Fruit fly (Drosophila melanogaster) whole organism, adult: ENCODE results near the gene CAH9.

Experiments
- CG11617 ChIP-seq: fragments of 200-800 bp; sonication (Bioruptor generic); optimal IDR thresholded peaks from 2 replicates; lab custom pipeline; 2017; ENCODE audit warnings: mild to moderate bottlenecking, missing biosample characterization, missing genetic modification reagents, missing genetic modification characterization
- CG12768 ChIP-seq: fragments of 200-800 bp; sonication (Bioruptor generic); optimal IDR thresholded peaks from 2 replicates; lab custom pipeline; 2017; ENCODE audit warnings: missing biosample characterization, missing genetic modification characterization, mild to moderate bottlenecking, moderate library complexity, missing genetic modification reagents
- CG14711 ChIP-seq: fragments of 200-800 bp; sonication (Bioruptor generic); optimal IDR thresholded peaks from 2 replicates; lab custom pipeline; 2018; ENCODE audit warnings: missing biosample characterization, mild to moderate bottlenecking, missing genetic modification characterization, moderate library complexity
- CG1620 ChIP-seq: fragments of 200-800 bp; sonication (Bioruptor generic); optimal IDR thresholded peaks from 2 replicates; lab custom pipeline; 2016; ENCODE audit warnings: missing biosample characterization, missing genetic modification characterization
- CG33017 ChIP-seq: fragments of 200-800 bp; sonication (Bioruptor generic); optimal IDR thresholded peaks from 2 replicates; lab custom pipeline; 2018; ENCODE audit warnings: missing biosample characterization, mild to moderate bottlenecking, missing genetic modification characterization, moderate library complexity
- CG5204 ChIP-seq: fragments of 200-800 bp; sonication (Bioruptor generic); optimal IDR thresholded peaks from 2 replicates; lab custom pipeline; 2016; ENCODE audit warnings: missing biosample characterization, missing genetic modification characterization
- CG7045 ChIP-seq: fragments of 200-800 bp; sonication (Bioruptor generic); optimal IDR thresholded peaks from 2 replicates; lab custom pipeline; 2017; ENCODE audit warnings: missing biosample characterization, mild to moderate bottlenecking, missing genetic modification characterization
- CG7101 ChIP-seq: fragments of 200-800 bp; sonication (Bioruptor generic); optimal IDR thresholded peaks from 2 replicates; lab custom pipeline; 2018; ENCODE audit warnings: missing biosample characterization, mild to moderate bottlenecking, missing genetic modification characterization, moderate library complexity
- Clk ChIP-seq: fragments of 200-800 bp; sonication (Bioruptor generic); optimal IDR thresholded peaks from 2 replicates; lab custom pipeline; 2017; ENCODE audit warnings: missing biosample characterization, missing genetic modification characterization
- Crg-1 ChIP-seq: fragments of 200-800 bp; sonication (Bioruptor generic); optimal IDR thresholded peaks from 2 replicates; lab custom pipeline; 2016; ENCODE audit warnings: missing biosample characterization, missing genetic modification characterization
- Hr96 ChIP-seq: fragments of 200-800 bp; sonication (Bioruptor generic); optimal IDR thresholded peaks from 2 replicates; lab custom pipeline; 2016; ENCODE audit warnings: missing biosample characterization, missing genetic modification characterization
- Mnt ChIP-seq: fragments of 200-800 bp; sonication (Bioruptor generic); optimal IDR thresholded peaks from 2 replicates; lab custom pipeline; 2016; ENCODE audit warnings: missing biosample characterization, mild to moderate bottlenecking, missing genetic modification characterization
- bab1 ChIP-seq: fragments of 200-800 bp; sonication (Bioruptor generic); optimal IDR thresholded peaks from 3 replicates; lab custom pipeline; 2019; ENCODE audit warnings: missing biosample characterization, mild to moderate bottlenecking, missing genetic modification characterization, moderate library complexity
- cic ChIP-seq: fragments of 200-800 bp; sonication (Bioruptor generic); optimal IDR thresholded peaks from 2 replicates; lab custom pipeline; 2017; ENCODE audit warnings: missing biosample characterization, mild to moderate bottlenecking, missing genetic modification characterization, moderate library complexity
- cnc ChIP-seq, 2 experiments: fragments of >200 bp; optimal IDR thresholded peaks; 2 replicates each; lab custom pipeline; 2017
- kay ChIP-seq: fragments of 200-800 bp; sonication (Bioruptor generic); peaks from one replicate; lab custom pipeline; 2016; ENCODE audit warnings: missing biosample characterization, missing genetic modification characterization, borderline replicate concordance
- ovo ChIP-seq: fragments of 200-800 bp; sonication (Bioruptor generic); optimal IDR thresholded peaks from 2 replicates; lab custom pipeline; 2016; ENCODE audit warnings: missing biosample characterization, missing genetic modification characterization
- pad ChIP-seq: fragments of 200-800 bp; sonication (Bioruptor generic); optimal IDR thresholded peaks from 3 replicates; lab custom pipeline; 2017; ENCODE audit warnings: missing biosample characterization, missing genetic modification characterization, mild to moderate bottlenecking, moderate library complexity, missing genetic modification reagents
- tj ChIP-seq: fragments of 200-800 bp; sonication (Bioruptor generic); optimal IDR thresholded peaks from 3 replicates; lab custom pipeline; 2017; ENCODE audit warnings: missing biosample characterization, mild to moderate bottlenecking, missing genetic modification characterization, moderate library complexity
- toe ChIP-seq: fragments of 200-800 bp; sonication (Bioruptor generic); optimal IDR thresholded peaks from 2 replicates; lab custom pipeline; 2016; ENCODE audit warnings: missing biosample characterization, missing genetic modification characterization

CAH9 gene

dm6 chr3R:27135692-27136641 lies 30.0 kb upstream of the CAH9 start:
- peak; percentile 24 for TF ChIP-seq CG12768 (GFP tag; lab: Kevin White, UChicago)
- no peak for TF ChIP-seq Mnt (GFP tag; lab: Kevin White, UChicago)
- TF ChIP-seq ovo (GFP tag; lab: Kevin White, UChicago): peak; percentile 60
- TF ChIP-seq CG33017 (tag; lab: Kevin White, UChicago): peak; percentile 14
- TF ChIP-seq CG11617 (GFP tag; lab: Kevin White, UChicago): peak; percentile 65
- TF ChIP-seq kay (GFP tag; lab: Kevin White, UChicago): peak; percentile 90
- TF ChIP-seq CG7045 (GFP tag; lab: Kevin White, UChicago): peak; percentile 60
- peak; percentile 41 for TF ChIP-seq pad (GFP tag; lab: Kevin White, UChicago)
- no peak for TF ChIP-seq CG5204 (GFP tag; lab: Kevin White, UChicago)
- TF ChIP-seq Clk: peak; percentile 19
- no peak for TF ChIP-seq cnc (optimal IDR thresholded peaks at IDR 0.05; lab: Kevin White, UChicago)
- TF ChIP-seq bab1 (GFP tag; lab: Kevin White, UChicago): no peak
- TF ChIP-seq Crg-1 (GFP tag; lab: Kevin White, UChicago): peak; percentile 31
- peak; percentile 67 for TF ChIP-seq CG7101 (tag; lab: Kevin White, UChicago)
- peak; percentile 14 for TF ChIP-seq Hr96 (GFP tag; lab: Kevin White, UChicago)
- TF ChIP-seq CG1620: peak; percentile 25
- TF ChIP-seq CG14711 (tag; lab: Kevin White, UChicago): peak; percentile 41
- TF ChIP-seq cic: peak; percentile 37
- TF ChIP-seq toe (GFP tag; lab: Kevin White, UChicago): no peak
- TF ChIP-seq tj (GFP tag; lab: Kevin White, UChicago): peak; percentile 1

DNA sequence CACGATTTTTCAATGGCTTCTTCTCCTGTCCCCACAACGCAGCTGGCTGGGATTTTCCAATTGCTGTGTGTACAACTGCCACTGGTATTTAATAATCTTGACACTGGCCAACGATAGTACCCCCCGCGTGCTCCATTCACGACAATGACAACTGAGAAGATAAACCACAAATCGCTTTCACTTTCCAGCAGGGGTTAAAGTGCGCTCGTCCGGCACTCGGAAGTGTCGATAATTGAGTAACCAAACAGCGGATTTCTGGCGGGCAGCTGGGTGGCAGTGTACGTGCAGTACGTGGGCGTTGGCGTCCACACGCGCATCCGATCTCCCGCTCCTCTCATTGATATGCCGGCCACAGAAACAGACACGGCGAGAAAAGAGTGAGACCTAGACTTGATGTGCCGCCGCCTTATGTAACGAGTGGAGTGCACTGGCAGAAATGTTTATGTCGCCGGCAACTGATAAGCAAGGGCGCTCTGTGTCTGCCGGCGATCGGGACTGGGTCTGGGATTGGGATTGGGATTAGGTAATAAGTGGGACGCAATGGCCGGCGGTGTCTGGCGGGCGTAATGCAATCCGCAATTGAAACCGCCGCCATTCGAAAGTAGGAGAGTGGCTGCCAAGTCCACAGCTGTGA lies 28.9 kb upstream of the CAH9 start:
- TF ChIP-seq toe (GFP tag; lab: Kevin White, UChicago) (no peak), CG5204 (GFP tag; lab: Kevin White, UChicago) (no peak), tj (GFP tag; lab: Kevin White, UChicago) (no peak), kay (GFP tag; lab: Kevin White, UChicago) (no peak), cic (no peak), CG1620 (no peak), pad (GFP tag; lab: Kevin White, UChicago) (no peak), CG12768 (GFP tag; lab: Kevin White, UChicago) (no peak), CG14711 (tag; lab: Kevin White, UChicago) (no peak), Mnt (GFP tag; lab: Kevin White, UChicago) (no peak), Hr96 (GFP tag; lab: Kevin White, UChicago) (no peak), CG11617 (GFP tag; lab: Kevin White, UChicago) (no peak)

DNA sequence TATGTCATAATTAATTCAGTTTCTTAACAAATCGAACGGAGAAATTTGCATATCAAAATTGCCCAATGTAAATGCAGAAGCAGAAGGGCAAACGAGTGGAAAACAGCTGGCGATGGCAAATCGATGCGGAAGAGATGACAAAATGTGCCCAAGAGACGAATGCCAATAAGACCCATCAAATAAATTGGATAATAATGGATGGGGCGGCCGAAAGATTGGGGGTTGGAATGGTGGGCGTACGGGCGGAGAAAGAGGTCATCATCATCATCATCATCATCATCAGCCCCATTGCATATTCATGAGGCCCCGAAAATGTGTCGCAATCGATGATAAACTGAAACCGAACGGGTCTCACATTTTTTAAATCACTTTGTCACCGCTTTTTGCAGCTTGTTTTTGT lies 28.0 kb upstream of the CAH9 start:
- TF ChIP-seq Hr96 (GFP tag; lab: Kevin White, UChicago) (no peak), Mnt (GFP tag; lab: Kevin White, UChicago) (no peak), tj (GFP tag; lab: Kevin White, UChicago) (no peak), bab1 (GFP tag; lab: Kevin White, UChicago) (no peak), toe (GFP tag; lab: Kevin White, UChicago) (no peak), kay (GFP tag; lab: Kevin White, UChicago) (no peak), CG33017 (tag; lab: Kevin White, UChicago) (no peak), CG5204 (GFP tag; lab: Kevin White, UChicago) (no peak), CG7045 (GFP tag; lab: Kevin White, UChicago) (no peak), ovo (GFP tag; lab: Kevin White, UChicago) (no peak), CG1620 (no peak), cic (no peak), CG14711 (tag; lab: Kevin White, UChicago) (no peak), CG7101 (tag; lab: Kevin White, UChicago) (no peak), pad (GFP tag; lab: Kevin White, UChicago) (no peak), CG11617 (GFP tag; lab: Kevin White, UChicago) (no peak)

DNA sequence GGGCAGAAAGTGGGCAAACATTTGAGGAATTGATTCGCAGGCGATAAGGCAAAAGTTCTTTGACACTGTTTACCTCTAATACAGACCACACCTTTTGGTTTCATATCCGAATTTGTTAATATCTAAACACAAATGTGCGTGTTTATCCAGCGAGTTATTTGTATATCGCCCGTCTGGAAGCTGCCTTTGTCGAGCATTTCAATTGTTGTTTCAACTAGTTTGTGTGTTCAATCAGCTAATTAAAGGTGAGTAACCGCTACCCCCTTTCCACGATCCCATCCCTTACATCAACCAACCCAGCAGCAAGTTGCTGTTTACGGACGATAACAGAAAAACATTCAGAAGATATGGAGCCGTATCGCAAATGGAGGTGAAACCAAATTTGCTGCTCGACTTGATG lies 25.4 kb upstream of the CAH9 start:
- TF ChIP-seq cnc (optimal IDR thresholded peaks at IDR 0.05; lab: Kevin White, UChicago) (no peak), tj (GFP tag; lab: Kevin White, UChicago) (no peak), CG1620 (peak; percentile 40), ovo (GFP tag; lab: Kevin White, UChicago) (peak; percentile 44), Hr96 (GFP tag; lab: Kevin White, UChicago) (no peak), CG33017 (tag; lab: Kevin White, UChicago) (peak; percentile 6), Crg-1 (GFP tag; lab: Kevin White, UChicago) (peak; percentile 63), Clk (no peak), kay (GFP tag; lab: Kevin White, UChicago) (peak; percentile 56), CG11617 (GFP tag; lab: Kevin White, UChicago) (peak; percentile 12), pad (GFP tag; lab: Kevin White, UChicago) (no peak), toe (GFP tag; lab: Kevin White, UChicago) (no peak), Mnt (GFP tag; lab: Kevin White, UChicago) (no peak), CG12768 (GFP tag; lab: Kevin White, UChicago) (peak; percentile 39), CG7101 (tag; lab: Kevin White, UChicago) (peak; percentile 46), cic (peak; percentile 20), bab1 (GFP tag; lab: Kevin White, UChicago) (no peak), CG7045 (GFP tag; lab: Kevin White, UChicago) (peak; percentile 29), CG14711 (tag; lab: Kevin White, UChicago) (peak; percentile 11)
